Fruit fly (Drosophila melanogaster) whole organism, embryonic: ENCODE measurements around the gene CG32713.
A peak's percentile ranks its signal among the peaks of the same experiment; 100 is the strongest.

ENCODE experiments used
- Aef1 ChIP-seq: fragments of 200-800 bp; sonication (Bioruptor generic); IDR thresholded peaks from 3 replicates; pipeline ENCODE4 v1.3.6; 2022; ENCODE audit warnings: missing biosample characterization, missing genetic modification characterization
- Asciz ChIP-seq: fragments of 200-800 bp; sonication (Bioruptor generic); optimal IDR thresholded peaks from 2 replicates; lab custom pipeline; 2017; ENCODE audit warnings: missing biosample characterization, mild to moderate bottlenecking, missing genetic modification characterization, missing genetic modification reagents
- Bteb2 ChIP-seq: fragments of 200-800 bp; sonication (Bioruptor generic); optimal IDR thresholded peaks from 2 replicates; lab custom pipeline; 2016; ENCODE audit warnings: missing biosample characterization, missing genetic modification characterization
- CG1529 ChIP-seq: fragments of 200-800 bp; sonication (Bioruptor generic); optimal IDR thresholded peaks from 3 replicates; lab custom pipeline; 2018; ENCODE audit warnings: missing biosample characterization, missing genetic modification characterization
- CG15601 ChIP-seq: fragments of 200-800 bp; sonication (Bioruptor generic); optimal IDR thresholded peaks from 3 replicates; lab custom pipeline; 2019; ENCODE audit warnings: missing biosample characterization, mild to moderate bottlenecking, missing genetic modification characterization, moderate library complexity
- CG15696 ChIP-seq: fragments of 200-800 bp; sonication (Bioruptor generic); optimal IDR thresholded peaks from 2 replicates; lab custom pipeline; 2019; ENCODE audit warnings: missing biosample characterization, mild to moderate bottlenecking, missing genetic modification characterization, moderate library complexity
- CG17328 ChIP-seq: fragments of 200-800 bp; sonication (Bioruptor generic); IDR thresholded peaks from 2 replicates; pipeline ENCODE4 v1.3.6; 2022; ENCODE audit warnings: missing biosample characterization, missing genetic modification characterization
- CG17802 ChIP-seq: fragments of 200-800 bp; sonication (Bioruptor generic); optimal IDR thresholded peaks from 2 replicates; lab custom pipeline; 2018; ENCODE audit warnings: missing biosample characterization, mild to moderate bottlenecking, missing genetic modification characterization, moderate library complexity
- CG30403 ChIP-seq: fragments of 200-800 bp; sonication (Bioruptor generic); optimal IDR thresholded peaks from 3 replicates; lab custom pipeline; 2016; ENCODE audit warnings: missing biosample characterization, missing genetic modification characterization
- CG3065 ChIP-seq: fragments of 200-800 bp; sonication (Bioruptor generic); optimal IDR thresholded peaks from 2 replicates; lab custom pipeline; 2016; ENCODE audit warnings: missing biosample characterization, missing genetic modification characterization
- CG33213 ChIP-seq: fragments of 200-800 bp; sonication (Bioruptor generic); optimal IDR thresholded peaks from 3 replicates; lab custom pipeline; 2016; ENCODE audit warnings: missing biosample characterization, missing genetic modification characterization
- CG6254 ChIP-seq: fragments of 200-800 bp; sonication (Bioruptor generic); optimal IDR thresholded peaks from 3 replicates; lab custom pipeline; 2017; ENCODE audit warnings: mild to moderate bottlenecking, missing biosample characterization, missing genetic modification reagents, missing genetic modification characterization
- CG7357 ChIP-seq: fragments of 200-800 bp; sonication (Bioruptor generic); IDR thresholded peaks from 3 replicates; pipeline ENCODE4 v1.3.6; 2022; ENCODE audit warnings: missing biosample characterization, missing genetic modification characterization
- CkIIα-i1 ChIP-seq: fragments of 200-800 bp; sonication (Bioruptor generic); IDR thresholded peaks from 2 replicates; pipeline ENCODE4 v1.3.6; 2022; ENCODE audit warnings: missing biosample characterization, missing genetic modification characterization
- D19B ChIP-seq: fragments of 200-800 bp; sonication (Bioruptor generic); optimal IDR thresholded peaks from 2 replicates; lab custom pipeline; 2017; ENCODE audit warnings: missing biosample characterization, mild to moderate bottlenecking, missing genetic modification characterization
- Dad ChIP-seq: fragments of 200-800 bp; sonication (Bioruptor generic); optimal IDR thresholded peaks from 3 replicates; lab custom pipeline; 2016; ENCODE audit warnings: missing biosample characterization, missing genetic modification characterization
- Dfd ChIP-seq, 2 experiments: fragments of >200 bp; optimal IDR thresholded peaks; 2 replicates each; lab custom pipeline; 2017; ENCODE audit warnings: missing biosample characterization in 2 of 2, missing genetic modification characterization in 2 of 2
- Dref ChIP-seq: fragments of 200-800 bp; sonication (Bioruptor generic); IDR thresholded peaks from 2 replicates; pipeline ENCODE4 v1.3.6; 2022; ENCODE audit warnings: missing biosample characterization, missing genetic modification characterization
- ERR ChIP-seq: fragments of 200-800 bp; sonication (Bioruptor generic); optimal IDR thresholded peaks from 2 replicates; lab custom pipeline; 2016; ENCODE audit warnings: missing biosample characterization, missing genetic modification characterization
- Ets65A ChIP-seq: fragments of 200-800 bp; sonication (Bioruptor generic); peaks from one replicate; lab custom pipeline; 2016; ENCODE audit warnings: missing biosample characterization, missing genetic modification characterization
- Mes4 ChIP-seq: fragments of 200-800 bp; sonication (Bioruptor generic); optimal IDR thresholded peaks from 2 replicates; lab custom pipeline; 2016; ENCODE audit warnings: missing biosample characterization, missing genetic modification characterization
- Opbp ChIP-seq: fragments of 200-800 bp; sonication (Bioruptor generic); IDR thresholded peaks from 3 replicates; pipeline ENCODE4 v1.3.6; 2022; ENCODE audit warnings: missing biosample characterization, missing genetic modification characterization; ENCODE audit not compliant: partially characterized antibody
- Rx ChIP-seq: fragments of 200-800 bp; sonication (Bioruptor generic); IDR thresholded peaks from 2 replicates; pipeline ENCODE4 v1.3.6; 2022; ENCODE audit warnings: missing biosample characterization, missing genetic modification characterization
- Sox102F ChIP-seq: fragments of 200-800 bp; sonication (Bioruptor generic); optimal IDR thresholded peaks from 2 replicates; lab custom pipeline; 2018; ENCODE audit warnings: missing biosample characterization, mild to moderate bottlenecking, missing genetic modification characterization, moderate library complexity
- Xrp1 ChIP-seq: fragments of 200-800 bp; sonication (Bioruptor generic); IDR thresholded peaks from 2 replicates; pipeline ENCODE4 v1.3.6; 2022; ENCODE audit warnings: missing biosample characterization, missing genetic modification characterization
- YL-1 ChIP-seq: fragments of 200-800 bp; sonication (Bioruptor generic); optimal IDR thresholded peaks from 3 replicates; lab custom pipeline; 2017; ENCODE audit warnings: missing biosample characterization, mild to moderate bottlenecking, missing genetic modification characterization
- ato ChIP-seq: fragments of 200-800 bp; sonication (Bioruptor generic); IDR thresholded peaks from 2 replicates; pipeline ENCODE4 v1.3.6; 2022; ENCODE audit warnings: missing biosample characterization, missing genetic modification characterization; ENCODE audit not compliant: partially characterized antibody
- caup ChIP-seq: fragments of 200-800 bp; sonication (Bioruptor generic); optimal IDR thresholded peaks from 3 replicates; lab custom pipeline; 2017; ENCODE audit warnings: missing biosample characterization, mild to moderate bottlenecking, missing genetic modification characterization, moderate library complexity; ENCODE audit not compliant: severe bottlenecking
- crp ChIP-seq, 2 experiments: fragments of 200-800 bp; sonication (Bioruptor generic); optimal IDR thresholded peaks; 2 replicates in 1 of 2; 3 replicates in 1 of 2; lab custom pipeline; 2017; ENCODE audit warnings: missing biosample characterization in 2 of 2, missing genetic modification characterization in 2 of 2, mild to moderate bottlenecking in 1 of 2, moderate library complexity in 1 of 2
- da ChIP-seq: fragments of 200-800 bp; sonication (Bioruptor generic); optimal IDR thresholded peaks from 2 replicates; lab custom pipeline; 2016; ENCODE audit warnings: missing biosample characterization, missing genetic modification characterization
- dan ChIP-seq: fragments of 200-800 bp; sonication (Bioruptor generic); IDR thresholded peaks from 2 replicates; pipeline ENCODE4 v1.3.6; 2022; ENCODE audit warnings: missing biosample characterization, missing genetic modification characterization
- dati ChIP-seq: fragments of 200-800 bp; sonication (Bioruptor generic); IDR thresholded peaks from 2 replicates; pipeline ENCODE4 v1.3.6; 2022; ENCODE audit warnings: missing biosample characterization, missing genetic modification characterization
- dpn ChIP-seq, 2 experiments: fragments of 200-800 bp; sonication (Bioruptor generic); optimal IDR thresholded peaks; 3 replicates each; lab custom pipeline; 2016; ENCODE audit warnings: missing biosample characterization in 2 of 2, missing genetic modification characterization in 2 of 2
- emc ChIP-seq: fragments of 200-800 bp; sonication (Bioruptor generic); optimal IDR thresholded peaks from 2 replicates; lab custom pipeline; 2016; ENCODE audit warnings: missing biosample characterization, missing genetic modification characterization
- gcm2 ChIP-seq: fragments of 200-800 bp; sonication (Bioruptor generic); optimal IDR thresholded peaks from 2 replicates; lab custom pipeline; 2016; ENCODE audit warnings: missing biosample characterization, missing genetic modification characterization
- grn ChIP-seq: fragments of 200-800 bp; sonication (Bioruptor generic); optimal IDR thresholded peaks from 3 replicates; lab custom pipeline; 2017; ENCODE audit warnings: missing biosample characterization, missing genetic modification characterization
- gsb-n ChIP-seq: fragments of 200-800 bp; sonication (Bioruptor generic); optimal IDR thresholded peaks from 3 replicates; lab custom pipeline; 2018; ENCODE audit warnings: missing biosample characterization, mild to moderate bottlenecking, missing genetic modification characterization
- gt ChIP-seq: fragments of 200-800 bp; sonication (Bioruptor generic); IDR thresholded peaks from 2 replicates; pipeline ENCODE4 v1.3.6; 2022; ENCODE audit warnings: missing biosample characterization, missing genetic modification characterization
- hb ChIP-seq: fragments of 200-800 bp; sonication (Bioruptor generic); IDR thresholded peaks from 3 replicates; pipeline ENCODE4 v1.3.6; 2022; ENCODE audit warnings: missing biosample characterization, missing genetic modification characterization; ENCODE audit not compliant: partially characterized antibody
- klu ChIP-seq: fragments of 200-800 bp; sonication (Bioruptor generic); IDR thresholded peaks from 2 replicates; pipeline ENCODE4 v1.3.6; 2022; ENCODE audit warnings: missing biosample characterization, missing genetic modification characterization
- lov ChIP-seq, 2 experiments: fragments of 200-800 bp in 1 of 2; fragments of >200 bp in 1 of 2; sonication (Bioruptor generic) in 1 of 2; IDR thresholded peaks in 1 of 2; optimal IDR thresholded peaks in 1 of 2; 2 replicates in 1 of 2; 3 replicates in 1 of 2; pipeline versions ENCODE4 v1.3.6 to Lab custom; 2017 to 2022; ENCODE audit warnings: missing biosample characterization in 1 of 2, missing genetic modification characterization in 1 of 2
- p53 ChIP-seq: fragments of 200-800 bp; sonication (Bioruptor generic); optimal IDR thresholded peaks from 2 replicates; lab custom pipeline; 2016; ENCODE audit warnings: missing biosample characterization, missing genetic modification characterization
- pan ChIP-seq, 4 experiments: fragments of >200 bp in 3 of 4; fragments of 200-800 bp in 1 of 4; sonication (Bioruptor generic) in 1 of 4; optimal IDR thresholded peaks in 3 of 4; IDR thresholded peaks in 1 of 4; 2 replicates each; pipeline versions ENCODE4 v1.3.6 to Lab custom; 2017 to 2022; ENCODE audit warnings: missing biosample characterization in 2 of 4, missing genetic modification characterization in 2 of 4, mixed read lengths in 1 of 4
- pum ChIP-seq: fragments of 200-800 bp; sonication (Bioruptor generic); optimal IDR thresholded peaks from 2 replicates; lab custom pipeline; 2016; ENCODE audit warnings: missing biosample characterization, missing genetic modification characterization
- schlank ChIP-seq: fragments of 200-800 bp; sonication (Bioruptor generic); optimal IDR thresholded peaks from 2 replicates; lab custom pipeline; 2018; ENCODE audit warnings: missing biosample characterization, mild to moderate bottlenecking, missing genetic modification characterization
- slp2 ChIP-seq: fragments of 200-800 bp; sonication (Bioruptor generic); optimal IDR thresholded peaks from 2 replicates; lab custom pipeline; 2016; ENCODE audit warnings: missing biosample characterization, missing genetic modification characterization
- tap ChIP-seq: fragments of 200-800 bp; optimal IDR thresholded peaks from 3 replicates; lab custom pipeline; 2019; ENCODE audit warnings: missing biosample characterization, mild to moderate bottlenecking, missing genetic modification characterization, moderate library complexity
- tgo ChIP-seq: fragments of 200-800 bp; sonication (Bioruptor generic); IDR thresholded peaks from 3 replicates; pipeline ENCODE4 v1.3.6; 2022; ENCODE audit warnings: missing biosample characterization, missing genetic modification characterization
- trem ChIP-seq: fragments of 200-800 bp; optimal IDR thresholded peaks from 3 replicates; lab custom pipeline; 2019; ENCODE audit warnings: missing biosample characterization, mild to moderate bottlenecking, missing genetic modification characterization, moderate library complexity
- zen2 ChIP-seq: fragments of 200-800 bp; sonication (Bioruptor generic); IDR thresholded peaks from 3 replicates; pipeline ENCODE4 v1.3.6; 2022; ENCODE audit warnings: missing biosample characterization, missing genetic modification characterization; ENCODE audit not compliant: partially characterized antibody

The CG32713 gene

dm6 chrX:8492849-8493248 is 35.4 kb upstream of the CG32713 start (continued):
- no peak for TF ChIP-seq schlank (tag; lab: Kevin White, UChicago)
- no peak for TF ChIP-seq slp2 (GFP tag; lab: Kevin White, UChicago)
- 0 out of 2 replicates have a peak, but pooled peaks have one; percentile 28 for TF ChIP-seq gt
- TF ChIP-seq CkIIα-i1 = no peak
- peak; percentile 30 for TF ChIP-seq Mes4 (GFP tag; lab: Kevin White, UChicago)
- TF ChIP-seq ERR (GFP tag; lab: Kevin White, UChicago) = no peak
- peak; percentile 54 for TF ChIP-seq trem (tag; lab: Kevin White, UChicago)
- no peak for TF ChIP-seq lov (optimal IDR thresholded peaks at IDR 0.05; lab: Kevin White, UChicago)
- TF ChIP-seq lov (GFP tag; IDR thresholded peaks at IDR 0.05; lab: Robert Waterston, UW) = peak; percentile 91
- TF ChIP-seq ato (GFP tag; lab: Robert Waterston, UW) = no peak
- TF ChIP-seq caup (GFP tag; lab: Kevin White, UChicago) = peak; percentile 66
- TF ChIP-seq pan (optimal IDR thresholded peaks at IDR 0.05; lab: Kevin White, UChicago) = no peak
- peak in 1 of 2 experiments; percentile 90 for TF ChIP-seq pan (GFP tag; optimal IDR thresholded peaks at IDR 0.05 in 1 of 2, IDR thresholded peaks at IDR 0.05 in 1 of 2)
- TF ChIP-seq dan (GFP tag; lab: Robert Waterston, UW) = no peak
- peak; percentile 86 for TF ChIP-seq tap (tag; lab: Kevin White, UChicago)
- TF ChIP-seq CG3065 (GFP tag; lab: Kevin White, UChicago) = no peak
- TF ChIP-seq Sox102F (GFP tag; lab: Kevin White, UChicago) = peak; percentile 91
- TF ChIP-seq CG30403 (GFP tag; lab: Kevin White, UChicago) = peak; percentile 68
- no peak for TF ChIP-seq YL-1
- TF ChIP-seq CG7357 (GFP tag; lab: Robert Waterston, UW) = peak; percentile 73; the same call in 2 of the 3 replicates
- TF ChIP-seq crp (GFP tag; optimal IDR thresholded peaks at IDR 0.05; lab: Kevin White, UChicago) = peak in 1 of 2 experiments; percentile 34
- TF ChIP-seq grn (GFP tag; lab: Kevin White, UChicago) = no peak
- TF ChIP-seq zen2 (GFP tag; lab: Robert Waterston, UW) = no peak
- TF ChIP-seq Rx = peak; percentile 76
- peak; percentile 75 for TF ChIP-seq Asciz (GFP tag; lab: Kevin White, UChicago)
- TF ChIP-seq Xrp1 (GFP tag; lab: Robert Waterston, UW) = peak; percentile 83
- peak; percentile 58 for TF ChIP-seq gsb-n (tag; lab: Kevin White, UChicago)
- peak; percentile 15 for TF ChIP-seq pum (GFP tag; lab: Kevin White, UChicago)
- TF ChIP-seq dpn (GFP tag; optimal IDR thresholded peaks at IDR 0.05; lab: Kevin White, UChicago) = peak in 1 of 2 experiments; percentile 69
- peak; percentile 17 for TF ChIP-seq D19B
- TF ChIP-seq gcm2 (GFP tag; lab: Kevin White, UChicago) = no peak
- peak; percentile 46 for TF ChIP-seq CG1529 (GFP tag; lab: Kevin White, UChicago)
- TF ChIP-seq emc (GFP tag; lab: Kevin White, UChicago) = no peak
- TF ChIP-seq Dfd (GFP tag; optimal IDR thresholded peaks at IDR 0.05; lab: Kevin White, UChicago) = no peak
- no peak for TF ChIP-seq hb (GFP tag; lab: Robert Waterston, UW)
- TF ChIP-seq Opbp = no peak
- no peak for TF ChIP-seq p53 (GFP tag; lab: Kevin White, UChicago)
- TF ChIP-seq CG33213 = no peak
- TF ChIP-seq CG15696 (tag; lab: Kevin White, UChicago) = no peak
- no peak for TF ChIP-seq Dref
- TF ChIP-seq CG6254 (GFP tag; lab: Kevin White, UChicago) = peak; percentile 86
- peak; percentile 26 for TF ChIP-seq Dad (GFP tag; lab: Kevin White, UChicago)
- peak; percentile 66 for TF ChIP-seq CG15601 (tag; lab: Kevin White, UChicago)
- peak; percentile 90 for TF ChIP-seq CG17328 (GFP tag; lab: Robert Waterston, UW)
- no peak for TF ChIP-seq da (GFP tag; lab: Kevin White, UChicago)
- TF ChIP-seq dati = peak; percentile 9; the same call in 1 of the 2 replicates
- peak; percentile 18 for TF ChIP-seq CG17802
- peak; percentile 83 for TF ChIP-seq Aef1
- TF ChIP-seq Bteb2 (GFP tag; lab: Kevin White, UChicago) = no peak
- peak; percentile 85 for TF ChIP-seq Ets65A (GFP tag; lab: Kevin White, UChicago)
- TF ChIP-seq tgo (GFP tag; lab: Robert Waterston, UW) = peak; percentile 82
- 0 out of 2 replicates have a peak, but pooled peaks have one; percentile 26 for TF ChIP-seq klu (GFP tag; lab: Robert Waterston, UW)
